Fruit fly (Drosophila melanogaster): ENCODE measurements around the gene CG6118.

The CG6118 gene

dm6 chr3R:15409772-15410688 is 24.5 kb downstream of the CG6118 start (continued):
- TF ChIP-seq CoRest (tag; optimal IDR thresholded peaks at IDR 0.05) = no peak
- 0 out of 3 replicates have a peak, but pooled peaks have one; percentile 35 for TF ChIP-seq ken (GFP tag; IDR thresholded peaks at IDR 0.05)
- peak; percentile 53; the same call in 2 of the 3 replicates for TF ChIP-seq row (GFP tag; IDR thresholded peaks at IDR 0.05)
- TF ChIP-seq ara (GFP tag; IDR thresholded peaks at IDR 0.05) = 0 out of 2 replicates have a peak, but pooled peaks have one; percentile 6
- TF ChIP-seq Ets65A (GFP tag) = peak; percentile 66
- TF ChIP-seq CG9727 (GFP tag; optimal IDR thresholded peaks at IDR 0.05) = no peak
- TF ChIP-seq tna (GFP tag; IDR thresholded peaks at IDR 0.05; ENCODE audit: partially characterized antibody) = no peak
- TF ChIP-seq CG13775 (GFP tag; optimal IDR thresholded peaks at IDR 0.05) = peak; percentile 20
- no peak for TF ChIP-seq CG9876 (GFP tag; optimal IDR thresholded peaks at IDR 0.05)
- TF ChIP-seq sens (GFP tag) = peak; percentile 25
- TF ChIP-seq odd (GFP tag; optimal IDR thresholded peaks at IDR 0.05) = peak; percentile 21
- peak; percentile 6 for TF ChIP-seq CG12659 (GFP tag; optimal IDR thresholded peaks at IDR 0.05)
- TF ChIP-seq Blimp-1 (GFP tag; optimal IDR thresholded peaks at IDR 0.05) = peak; percentile 36
- TF ChIP-seq sr (GFP tag; IDR thresholded peaks at IDR 0.05) = 0 out of 3 replicates have a peak, but pooled peaks have one; percentile 12
- peak; percentile 16 for TF ChIP-seq CG7556 (GFP tag; optimal IDR thresholded peaks at IDR 0.05)

DNA sequence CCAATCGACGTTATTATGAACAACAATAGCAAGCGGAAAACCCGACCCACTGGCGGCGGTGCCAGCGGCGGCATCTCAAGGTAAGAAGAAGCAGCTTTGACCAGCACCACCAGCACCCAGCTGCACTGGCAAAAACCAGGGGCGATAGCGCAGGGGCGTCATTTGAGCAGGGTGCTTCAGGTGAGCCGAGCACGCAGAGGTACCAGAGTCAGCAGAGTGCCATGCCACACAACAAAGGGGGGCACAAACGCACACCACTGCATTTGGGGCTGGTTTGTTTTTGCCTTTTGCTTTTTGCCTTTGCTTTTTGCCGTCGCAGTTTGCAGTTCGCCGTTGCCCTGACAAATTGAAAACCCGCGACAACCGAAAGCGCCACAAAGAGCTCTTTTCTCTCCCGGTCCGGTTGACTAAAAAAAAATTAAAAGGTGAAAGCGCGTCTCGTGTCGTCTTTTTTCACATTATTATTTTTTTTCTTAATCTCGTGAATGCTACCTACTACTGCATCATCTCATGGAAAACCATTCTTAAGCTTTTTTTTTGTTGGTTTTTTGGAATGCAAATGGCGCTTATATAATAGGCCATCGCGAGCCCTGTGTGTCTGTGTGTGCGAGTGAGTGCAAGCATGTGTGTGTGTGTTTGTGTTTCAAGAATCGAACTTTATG is 25.3 kb downstream of the CG6118 start:
- TF ChIP-seq sob (GFP tag; IDR thresholded peaks at IDR 0.05) = 0 out of 2 replicates have a peak, but pooled peaks have one; percentile 17
- peak; percentile 6 for TF ChIP-seq CG6254 (GFP tag; optimal IDR thresholded peaks at IDR 0.05)
- TF ChIP-seq CG1529 (GFP tag; optimal IDR thresholded peaks at IDR 0.05) = no peak
- peak; percentile 12 for TF ChIP-seq Antp (GFP tag; optimal IDR thresholded peaks at IDR 0.05)
- no peak for TF ChIP-seq z (GFP tag; IDR thresholded peaks at IDR 0.05)
- no peak for TF ChIP-seq Aef1 (GFP tag; IDR thresholded peaks at IDR 0.05)
- no peak for TF ChIP-seq Hand (GFP tag; optimal IDR thresholded peaks at IDR 0.05)
- TF ChIP-seq Lhr (GFP tag; optimal IDR thresholded peaks at IDR 0.05) = no peak
- TF ChIP-seq Ssrp (tag; optimal IDR thresholded peaks at IDR 0.05) = no peak
- no peak for TF ChIP-seq Poxn (GFP tag; IDR thresholded peaks at IDR 0.05)
- TF ChIP-seq hb (GFP tag; IDR thresholded peaks at IDR 0.05; ENCODE audit: partially characterized antibody) = no peak
- no peak for TF ChIP-seq lmd (GFP tag; IDR thresholded peaks at IDR 0.05)
- TF ChIP-seq sima (GFP tag; optimal IDR thresholded peaks at IDR 0.05) = no peak
- no peak for TF ChIP-seq ftz-f1 (GFP tag; optimal IDR thresholded peaks at IDR 0.05)
- TF ChIP-seq jigr1 (GFP tag; IDR thresholded peaks at IDR 0.05) = no peak
- TF ChIP-seq CG12659 (GFP tag; optimal IDR thresholded peaks at IDR 0.05) = no peak
- TF ChIP-seq CG9797 (GFP tag; optimal IDR thresholded peaks at IDR 0.05) = no peak
- TF ChIP-seq CG6765 (GFP tag; optimal IDR thresholded peaks at IDR 0.05) = no peak
- TF ChIP-seq CG17359 (tag; optimal IDR thresholded peaks at IDR 0.05) = no peak
- peak; percentile 17; the same call in 1 of the 2 replicates for TF ChIP-seq CG1024 (GFP tag; IDR thresholded peaks at IDR 0.05)
- no peak for TF ChIP-seq gt (GFP tag; IDR thresholded peaks at IDR 0.05)
- no peak for TF ChIP-seq ac (GFP tag; optimal IDR thresholded peaks at IDR 0.05)
- TF ChIP-seq CG17385 (GFP tag; optimal IDR thresholded peaks at IDR 0.05) = peak; percentile 37
- TF ChIP-seq Rx (GFP tag; IDR thresholded peaks at IDR 0.05) = no peak
- no peak for TF ChIP-seq Six4 (GFP tag; optimal IDR thresholded peaks at IDR 0.05)
- TF ChIP-seq Sin3A (optimal IDR thresholded peaks at IDR 0.05) = no peak
- no peak for TF ChIP-seq CG14965 (GFP tag; optimal IDR thresholded peaks at IDR 0.05; ENCODE audit: borderline replicate concordance)
- peak; percentile 2 for TF ChIP-seq sens (GFP tag)
- no peak for TF ChIP-seq CG17361 (GFP tag; IDR thresholded peaks at IDR 0.05)
- no peak for TF ChIP-seq nmo (GFP tag; optimal IDR thresholded peaks at IDR 0.05)
- no peak for TF ChIP-seq NFAT (GFP tag; IDR thresholded peaks at IDR 0.05)
- TF ChIP-seq CG13424 (tag; optimal IDR thresholded peaks at IDR 0.05) = no peak
- peak; percentile 22 for TF ChIP-seq CG10431 (GFP tag; optimal IDR thresholded peaks at IDR 0.05)
- TF ChIP-seq CG5953 (GFP tag; IDR thresholded peaks at IDR 0.05) = 0 out of 2 replicates have a peak, but pooled peaks have one; percentile 8
- TF ChIP-seq Mad (GFP tag; optimal IDR thresholded peaks at IDR 0.05) = no peak

Data from whole organism, embryonic.